Fruit fly (Drosophila melanogaster) whole organism, embryonic: ENCODE data around the gene CG12301.
A peak's percentile ranks its signal among the peaks of the same experiment; 100 is the strongest.

Experiments used
- ATbp ChIP-seq: fragments of 200-800 bp; sonication (Bioruptor generic); optimal IDR thresholded peaks from 2 replicates; lab custom pipeline; 2017; ENCODE audit warnings: missing biosample characterization, mild to moderate bottlenecking, missing genetic modification characterization, missing genetic modification reagents
- Aef1 ChIP-seq: fragments of 200-800 bp; sonication (Bioruptor generic); IDR thresholded peaks from 3 replicates; pipeline ENCODE4 v1.3.6; 2022; ENCODE audit warnings: missing biosample characterization, missing genetic modification characterization
- Atf3 ChIP-seq: fragments of 200-800 bp; sonication (Bioruptor generic); optimal IDR thresholded peaks from 3 replicates; lab custom pipeline; 2016; ENCODE audit warnings: missing biosample characterization, missing genetic modification characterization
- CG10366 ChIP-seq: fragments of 200-800 bp; sonication (Bioruptor generic); IDR thresholded peaks from 2 replicates; pipeline ENCODE4 v1.3.6; 2022; ENCODE audit warnings: missing biosample characterization, missing genetic modification characterization
- CG12299 ChIP-seq: fragments of 200-800 bp; sonication (Bioruptor generic); optimal IDR thresholded peaks from 2 replicates; lab custom pipeline; 2018; ENCODE audit warnings: missing biosample characterization, mild to moderate bottlenecking, missing genetic modification characterization
- CG1233 ChIP-seq: fragments of 200-800 bp; sonication (Bioruptor generic); optimal IDR thresholded peaks from 4 replicates; lab custom pipeline; 2018; ENCODE audit warnings: missing biosample characterization, mild to moderate bottlenecking, missing genetic modification characterization
- CG12769 ChIP-seq: fragments of 200-800 bp; sonication (Bioruptor generic); optimal IDR thresholded peaks from 2 replicates; lab custom pipeline; 2019; ENCODE audit warnings: missing biosample characterization, mild to moderate bottlenecking, missing genetic modification characterization, moderate library complexity
- CG15514 ChIP-seq: fragments of 200-800 bp; sonication (Bioruptor generic); optimal IDR thresholded peaks from 3 replicates; lab custom pipeline; 2017; ENCODE audit warnings: missing biosample characterization, missing genetic modification characterization, mild to moderate bottlenecking, moderate library complexity, missing genetic modification reagents
- CG17359 ChIP-seq: fragments of 200-800 bp; sonication (Bioruptor generic); optimal IDR thresholded peaks from 3 replicates; lab custom pipeline; 2018; ENCODE audit warnings: missing biosample characterization, mild to moderate bottlenecking, missing genetic modification characterization, moderate library complexity
- CG17361 ChIP-seq: fragments of 200-800 bp; sonication (Bioruptor generic); IDR thresholded peaks from 3 replicates; pipeline ENCODE4 v1.3.6; 2022; ENCODE audit warnings: missing biosample characterization, missing genetic modification characterization
- CG17612 ChIP-seq: fragments of 200-800 bp; sonication (Bioruptor generic); IDR thresholded peaks from 2 replicates; pipeline ENCODE4 v1.3.6; 2022; ENCODE audit warnings: missing biosample characterization, missing genetic modification characterization
- CG1832 ChIP-seq: fragments of 200-800 bp; sonication (Bioruptor generic); optimal IDR thresholded peaks from 2 replicates; lab custom pipeline; 2017; ENCODE audit warnings: missing biosample characterization, mild to moderate bottlenecking, missing genetic modification characterization, inconsistent platforms
- CG18619 ChIP-seq: fragments of 200-800 bp; sonication (Bioruptor generic); optimal IDR thresholded peaks from 3 replicates; lab custom pipeline; 2017; ENCODE audit warnings: missing biosample characterization, mild to moderate bottlenecking, missing genetic modification characterization
- CG2116 ChIP-seq: fragments of 200-800 bp; sonication (Bioruptor generic); optimal IDR thresholded peaks from 3 replicates; lab custom pipeline; 2018; ENCODE audit warnings: missing biosample characterization, mild to moderate bottlenecking, missing genetic modification characterization
- CG2120 ChIP-seq: fragments of 200-800 bp; sonication (Bioruptor generic); optimal IDR thresholded peaks from 3 replicates; lab custom pipeline; 2016; ENCODE audit warnings: missing biosample characterization, missing genetic modification characterization
- CG32772 ChIP-seq: fragments of 200-800 bp; sonication (Bioruptor generic); IDR thresholded peaks from 2 replicates; pipeline ENCODE4 v1.3.6; 2022; ENCODE audit warnings: missing biosample characterization, missing genetic modification characterization
- CG6854 ChIP-seq: fragments of 200-800 bp; sonication (Bioruptor generic); optimal IDR thresholded peaks from 3 replicates; lab custom pipeline; 2017; ENCODE audit warnings: missing biosample characterization, mild to moderate bottlenecking, missing genetic modification characterization
- CG7928 ChIP-seq: fragments of 200-800 bp; sonication (Bioruptor generic); optimal IDR thresholded peaks from 2 replicates; lab custom pipeline; 2017; ENCODE audit warnings: missing biosample characterization, mild to moderate bottlenecking, missing genetic modification characterization
- D ChIP-seq, 2 experiments: fragments of 200-800 bp in 1 of 2; fragments of >200 bp in 1 of 2; sonication (Bioruptor generic) in 1 of 2; optimal IDR thresholded peaks; 2 replicates in 1 of 2; 3 replicates in 1 of 2; lab custom pipeline; 2017; ENCODE audit warnings: mild to moderate bottlenecking in 1 of 2, missing biosample characterization in 1 of 2, missing genetic modification characterization in 1 of 2, missing genetic modification reagents in 1 of 2
- Dll ChIP-seq: fragments of 200-800 bp; sonication (Bioruptor generic); IDR thresholded peaks from 4 replicates; pipeline ENCODE4 v1.3.6; 2022; ENCODE audit warnings: missing biosample characterization, missing genetic modification characterization; ENCODE audit not compliant: partially characterized antibody
- Fer3 ChIP-seq: fragments of 200-800 bp; sonication (Bioruptor generic); optimal IDR thresholded peaks from 2 replicates; lab custom pipeline; 2018; ENCODE audit warnings: missing biosample characterization, mild to moderate bottlenecking, missing genetic modification characterization, moderate library complexity
- GATAe ChIP-seq: fragments of 200-800 bp; sonication (Bioruptor generic); conservative IDR thresholded peaks from 2 replicates; pipeline ENCODE4 v1.3.6; 2022; ENCODE audit warnings: missing biosample characterization, missing genetic modification characterization
- Hmr ChIP-seq: fragments of 200-800 bp; sonication (Bioruptor generic); optimal IDR thresholded peaks from 3 replicates; lab custom pipeline; 2017; ENCODE audit warnings: mild to moderate bottlenecking, missing biosample characterization, missing genetic modification reagents, missing genetic modification characterization
- Jarid2 ChIP-seq: fragments of 200-800 bp; sonication (Bioruptor generic); optimal IDR thresholded peaks from 3 replicates; lab custom pipeline; 2017; ENCODE audit warnings: mild to moderate bottlenecking, missing biosample characterization, missing genetic modification reagents, missing genetic modification characterization
- Meics ChIP-seq: fragments of 200-800 bp; sonication (Bioruptor generic); optimal IDR thresholded peaks from 2 replicates; lab custom pipeline; 2017; ENCODE audit warnings: missing biosample characterization, mild to moderate bottlenecking, missing genetic modification characterization
- Optix ChIP-seq: fragments of 200-800 bp; sonication (Bioruptor generic); IDR thresholded peaks from 3 replicates; pipeline ENCODE4 v1.3.6; 2022; ENCODE audit warnings: missing biosample characterization, missing genetic modification characterization
- Sox102F ChIP-seq: fragments of 200-800 bp; sonication (Bioruptor generic); optimal IDR thresholded peaks from 2 replicates; lab custom pipeline; 2018; ENCODE audit warnings: missing biosample characterization, mild to moderate bottlenecking, missing genetic modification characterization, moderate library complexity
- ara ChIP-seq: fragments of 200-800 bp; sonication (Bioruptor generic); IDR thresholded peaks from 2 replicates; pipeline ENCODE4 v1.3.6; 2022; ENCODE audit warnings: missing biosample characterization, missing genetic modification characterization
- ase ChIP-seq: fragments of 200-800 bp; sonication (Bioruptor generic); IDR thresholded peaks from 3 replicates; pipeline ENCODE4 v1.3.6; 2022; ENCODE audit warnings: missing biosample characterization, missing genetic modification characterization
- chinmo ChIP-seq: fragments of 200-800 bp; sonication (Bioruptor generic); IDR thresholded peaks from 4 replicates; pipeline ENCODE4 v1.3.6; 2022; ENCODE audit warnings: missing biosample characterization, missing genetic modification characterization; ENCODE audit not compliant: partially characterized antibody
- corto ChIP-seq: fragments of 200-800 bp; sonication (Bioruptor generic); optimal IDR thresholded peaks from 2 replicates; lab custom pipeline; 2016; ENCODE audit warnings: missing biosample characterization, mild to moderate bottlenecking, missing genetic modification characterization, moderate library complexity
- cwo ChIP-seq: fragments of 200-800 bp; sonication (Bioruptor generic); optimal IDR thresholded peaks from 3 replicates; lab custom pipeline; 2017; ENCODE audit warnings: missing biosample characterization, missing genetic modification characterization, mild to moderate bottlenecking, moderate library complexity, missing genetic modification reagents
- exex ChIP-seq: fragments of 200-800 bp; sonication (Bioruptor generic); optimal IDR thresholded peaks from 4 replicates; lab custom pipeline; 2018; ENCODE audit warnings: missing biosample characterization, mild to moderate bottlenecking, missing genetic modification characterization, moderate library complexity
- gem ChIP-seq: fragments of 200-800 bp; sonication (Bioruptor generic); optimal IDR thresholded peaks from 2 replicates; lab custom pipeline; 2019; ENCODE audit warnings: missing biosample characterization, mild to moderate bottlenecking, missing genetic modification characterization, moderate library complexity
- grn ChIP-seq: fragments of 200-800 bp; sonication (Bioruptor generic); optimal IDR thresholded peaks from 3 replicates; lab custom pipeline; 2017; ENCODE audit warnings: missing biosample characterization, missing genetic modification characterization
- lmd ChIP-seq: fragments of 200-800 bp; sonication (Bioruptor generic); IDR thresholded peaks from 2 replicates; pipeline ENCODE4 v1.3.6; 2022; ENCODE audit warnings: missing biosample characterization, missing genetic modification characterization
- mirr ChIP-seq: fragments of 200-800 bp; sonication (Bioruptor generic); optimal IDR thresholded peaks from 3 replicates; lab custom pipeline; 2018; ENCODE audit warnings: missing biosample characterization, mild to moderate bottlenecking, missing genetic modification characterization
- nau ChIP-seq: fragments of 200-800 bp; sonication (Bioruptor generic); optimal IDR thresholded peaks from 3 replicates; lab custom pipeline; 2017; ENCODE audit warnings: missing biosample characterization, mild to moderate bottlenecking, missing genetic modification characterization, missing genetic modification reagents
- org-1 ChIP-seq: fragments of 200-800 bp; sonication (Bioruptor generic); optimal IDR thresholded peaks from 2 replicates; lab custom pipeline; 2017; ENCODE audit warnings: missing biosample characterization, missing genetic modification characterization
- schlank ChIP-seq: fragments of 200-800 bp; sonication (Bioruptor generic); optimal IDR thresholded peaks from 2 replicates; lab custom pipeline; 2018; ENCODE audit warnings: missing biosample characterization, mild to moderate bottlenecking, missing genetic modification characterization
- sd ChIP-seq: fragments of 200-800 bp; sonication (Bioruptor generic); optimal IDR thresholded peaks from 3 replicates; lab custom pipeline; 2018; ENCODE audit warnings: missing biosample characterization, mild to moderate bottlenecking, missing genetic modification characterization, moderate library complexity
- sob ChIP-seq: fragments of 200-800 bp; sonication (Bioruptor generic); IDR thresholded peaks from 2 replicates; pipeline ENCODE4 v1.3.6; 2022; ENCODE audit warnings: missing biosample characterization, missing genetic modification characterization
- sug ChIP-seq: fragments of 200-800 bp; optimal IDR thresholded peaks from 2 replicates; lab custom pipeline; 2019; ENCODE audit warnings: missing biosample characterization, mild to moderate bottlenecking, missing genetic modification characterization, moderate library complexity

The CG12301 gene

dm6 chr3L:15544455-15545415 is 35.9 kb upstream of the CG12301 start (continued):
- TF ChIP-seq ase (GFP tag; lab: Robert Waterston, UW) (0 out of 3 replicates have a peak, but pooled peaks have one; percentile 26), D (optimal IDR thresholded peaks at IDR 0.05; lab: Kevin White, UChicago) (no peak), D (GFP tag; optimal IDR thresholded peaks at IDR 0.05; lab: Kevin White, UChicago) (peak; percentile 33), ara (GFP tag; lab: Robert Waterston, UW) (peak; percentile 19; the same call in 1 of the 2 replicates), lmd (GFP tag; lab: Robert Waterston, UW) (0 out of 2 replicates have a peak, but pooled peaks have one; percentile 17)

dm6 chr3L:15547187-15547790 is 33.3 kb upstream of the CG12301 start:
- TF ChIP-seq grn (GFP tag; lab: Kevin White, UChicago) (peak; percentile 29), corto (peak; percentile 56), mirr (peak; percentile 23), Atf3 (GFP tag; lab: Kevin White, UChicago) (no peak), GATAe (GFP tag; lab: Robert Waterston, UW) (0 out of 2 replicates have a peak, but pooled peaks have one; percentile 18), CG17612 (no peak), sd (tag; lab: Kevin White, UChicago) (peak; percentile 41), sug (peak; percentile 72), CG1832 (GFP tag; lab: Kevin White, UChicago) (no peak), exex (tag; lab: Kevin White, UChicago) (peak; percentile 80), chinmo (0 out of 4 replicates have a peak, but pooled peaks have one; percentile 59), CG12769 (tag; lab: Kevin White, UChicago) (peak; percentile 2), Jarid2 (GFP tag; lab: Kevin White, UChicago) (no peak)

- TF ChIP-seq sob (GFP tag; lab: Robert Waterston, UW) (peak; percentile 10; the same call in 1 of the 2 replicates), CG7928 (GFP tag; lab: Kevin White, UChicago) (peak; percentile 12), CG6854 (peak; percentile 51), ATbp (GFP tag; lab: Kevin White, UChicago) (peak; percentile 59), Aef1 (GFP tag; lab: Robert Waterston, UW) (no peak), Sox102F (GFP tag; lab: Kevin White, UChicago) (no peak), CG17359 (tag; lab: Kevin White, UChicago) (no peak), CG18619 (GFP tag; lab: Kevin White, UChicago) (peak; percentile 11), schlank (peak; percentile 57), org-1 (peak; percentile 37), Fer3 (tag; lab: Kevin White, UChicago) (peak; percentile 48), gem (tag; lab: Kevin White, UChicago) (peak; percentile 3), CG10366 (no peak), CG12769 (tag; lab: Kevin White, UChicago) (peak; percentile 57), cwo (GFP tag; lab: Kevin White, UChicago) (peak; percentile 32), CG2120 (GFP tag; lab: Kevin White, UChicago) (peak; percentile 31), CG15514 (GFP tag; lab: Kevin White, UChicago) (peak; percentile 48), Hmr (peak; percentile 69), Optix (GFP tag; lab: Robert Waterston, UW) (no peak), Dll (GFP tag; lab: Robert Waterston, UW) (no peak), CG2116 (no peak), CG12299 (tag; lab: Kevin White, UChicago) (peak; percentile 20), CG32772 (GFP tag; lab: Robert Waterston, UW) (no peak), CG17361 (GFP tag; lab: Robert Waterston, UW) (0 out of 3 replicates have a peak, but pooled peaks have one; percentile 17), nau (GFP tag; lab: Kevin White, UChicago) (peak; percentile 54), Meics (GFP tag; lab: Kevin White, UChicago) (peak; percentile 53), CG1233 (GFP tag; lab: Kevin White, UChicago) (peak; percentile 30)
Observed at dm6 chr3L:15548843-15549242, 31.8 kb upstream of the CG12301 start.
